Worm (Caenorhabditis elegans): Measurements from ENCODE around the gene nphp-4.

nphp-4 gene

ce11 chrV:11803518-11803994 lies 40.0 kb downstream of the nphp-4 start:
- TF ChIP-seq fos-1 (tag; optimal IDR thresholded peaks at IDR 0.05), result no peak
- TF ChIP-seq elt-3 (tag; optimal IDR thresholded peaks at IDR 0.05), result peak in 1 of 3 experiments; percentile 17
- TF ChIP-seq tbx-2 (tag; optimal IDR thresholded peaks at IDR 0.05), result no peak
- TF ChIP-seq fkh-10 (GFP tag; optimal IDR thresholded peaks at IDR 0.05), result no peak
- TF ChIP-seq pqm-1 (tag; optimal IDR thresholded peaks at IDR 0.05), result no peak
- no peak for TF ChIP-seq nhr-77 (tag; optimal IDR thresholded peaks at IDR 0.05)
- TF ChIP-seq nhr-43 (tag; optimal IDR thresholded peaks at IDR 0.05; ENCODE audit: poor library complexity, severe bottlenecking), result peak; percentile 40
- no peak for TF ChIP-seq ZK546.5 (tag; optimal IDR thresholded peaks at IDR 0.05)
- no peak for TF ChIP-seq unc-62 (GFP tag; optimal IDR thresholded peaks at IDR 0.05)
- peak; percentile 10 for TF ChIP-seq nhr-25 (tag; optimal IDR thresholded peaks at IDR 0.05)
- no peak for TF ChIP-seq ztf-11 (tag; optimal IDR thresholded peaks at IDR 0.05)

ce11 chrV:11802508-11802907 lies 41.0 kb downstream of the nphp-4 start:
- TF ChIP-seq elt-1 (tag; optimal IDR thresholded peaks at IDR 0.05) (no peak), egl-27 (tag; optimal IDR thresholded peaks at IDR 0.05) (peak; percentile 90), nhr-76 (tag; optimal IDR thresholded peaks at IDR 0.05) (no peak), ztf-4 (tag; optimal IDR thresholded peaks at IDR 0.05) (no peak), ZK546.5 (tag; optimal IDR thresholded peaks at IDR 0.05) (no peak), zag-1 (tag; optimal IDR thresholded peaks at IDR 0.05) (no peak), aly-2 (tag; optimal IDR thresholded peaks at IDR 0.05) (no peak), unc-39 (tag; optimal IDR thresholded peaks at IDR 0.05) (no peak), nhr-23 (tag; optimal IDR thresholded peaks at IDR 0.05) (peak; percentile 98), nhr-28 (tag; optimal IDR thresholded peaks at IDR 0.05) (no peak), nhr-43 (tag; optimal IDR thresholded peaks at IDR 0.05; ENCODE audit: poor library complexity, severe bottlenecking) (peak; percentile 99), ceh-9 (tag; optimal IDR thresholded peaks at IDR 0.05) (no peak), ceh-28 (tag; optimal IDR thresholded peaks at IDR 0.05) (peak; percentile 41), eor-1 (tag; optimal IDR thresholded peaks at IDR 0.05) (no peak), pha-4 (tag; optimal IDR thresholded peaks at IDR 0.05) (no peak), ama-1 (optimal IDR thresholded peaks at IDR 0.05) (no peak), mml-1 (tag; optimal IDR thresholded peaks at IDR 0.05) (peak; percentile 60), lin-39 (tag; optimal IDR thresholded peaks at IDR 0.05) (no peak), nhr-11 (tag; optimal IDR thresholded peaks at IDR 0.05) (no peak), unc-62 (GFP tag; optimal IDR thresholded peaks at IDR 0.05) (peak; percentile 23), ceh-16 (tag; optimal IDR thresholded peaks at IDR 0.05) (no peak), lsy-12 (tag; optimal IDR thresholded peaks at IDR 0.05) (peak; percentile 65), pqm-1 (tag; optimal IDR thresholded peaks at IDR 0.05) (no peak), tbx-2 (tag; optimal IDR thresholded peaks at IDR 0.05) (peak; percentile 86), fos-1 (tag; optimal IDR thresholded peaks at IDR 0.05) (no peak), snpc-4 (tag; optimal IDR thresholded peaks at IDR 0.05) (no peak), egl-5 (tag; optimal IDR thresholded peaks at IDR 0.05) (no peak), skn-1 (tag; optimal IDR thresholded peaks at IDR 0.05) (no peak), ztf-11 (tag; optimal IDR thresholded peaks at IDR 0.05) (no peak), sea-2 (GFP tag; optimal IDR thresholded peaks at IDR 0.05) (no peak), nhr-237 (tag; optimal IDR thresholded peaks at IDR 0.05) (no peak), mdl-1 (tag; optimal IDR thresholded peaks at IDR 0.05) (peak; percentile 76), fkh-2 (tag; optimal IDR thresholded peaks at IDR 0.05) (no peak), R02D3.7 (tag; optimal IDR thresholded peaks at IDR 0.05) (peak; percentile 69), ceh-82 (tag; optimal IDR thresholded peaks at IDR 0.05) (no peak), nhr-12 (tag; optimal IDR thresholded peaks at IDR 0.05) (no peak), nfya-1 (tag; optimal IDR thresholded peaks at IDR 0.05; ENCODE audit: insufficient read depth) (peak; percentile 27), lin-15B (tag; optimal IDR thresholded peaks at IDR 0.05) (no peak), nhr-25 (tag; optimal IDR thresholded peaks at IDR 0.05) (peak; percentile 96), nhr-77 (tag; optimal IDR thresholded peaks at IDR 0.05) (no peak), daf-12 (tag; optimal IDR thresholded peaks at IDR 0.05) (no peak), hmg-11 (tag; optimal IDR thresholded peaks at IDR 0.05) (no peak), elt-3 (tag; optimal IDR thresholded peaks at IDR 0.05) (peak; percentile 81 to 94 (median 89)), fkh-10 (GFP tag; optimal IDR thresholded peaks at IDR 0.05) (no peak), nhr-67 (tag; optimal IDR thresholded peaks at IDR 0.05) (no peak), jun-1 (tag; optimal IDR thresholded peaks at IDR 0.05) (peak; percentile 46), elt-2 (tag; optimal IDR thresholded peaks at IDR 0.05) (peak; percentile 32)
